Fruit fly (Drosophila melanogaster) Kc167 (cell line): Measurements from ENCODE around the gene CG14932.

Experiments
- Myc ChIP-seq: fragments of >200 bp; optimal IDR thresholded peaks from 2 replicates; lab custom pipeline; 2017; ENCODE audit warnings: missing external identifiers
- Sin3A ChIP-seq: fragments of >200 bp; optimal IDR thresholded peaks from 2 replicates; lab custom pipeline; 2018; ENCODE audit warnings: missing external identifiers
- h ChIP-seq: fragments of >200 bp; optimal IDR thresholded peaks from 3 replicates; lab custom pipeline; 2018; ENCODE audit warnings: missing external identifiers
- psq ChIP-seq: fragments of >200 bp; optimal IDR thresholded peaks from 2 replicates; lab custom pipeline; 2017; ENCODE audit warnings: missing external identifiers
- ttk ChIP-seq: sonication (Bioruptor generic); optimal IDR thresholded peaks from 2 replicates; lab custom pipeline; 2017; ENCODE audit warnings: missing external identifiers

- TF ChIP-seq psq (lab: Kevin White, UChicago), result no peak
- TF ChIP-seq h (lab: Kevin White, UChicago), result no peak
- no peak for TF ChIP-seq Myc
- no peak for TF ChIP-seq Sin3A
- no peak for TF ChIP-seq ttk
These were observed 35.3 kb upstream of the CG14932 start, which contains the start of gene Sfp33A1 for dm6 chr2L:11754402-11754801.
